Worm (Caenorhabditis elegans): ENCODE data around the gene F46F2.3.
A peak's percentile ranks its signal among the peaks of the same experiment; 100 is the strongest.

DNA sequence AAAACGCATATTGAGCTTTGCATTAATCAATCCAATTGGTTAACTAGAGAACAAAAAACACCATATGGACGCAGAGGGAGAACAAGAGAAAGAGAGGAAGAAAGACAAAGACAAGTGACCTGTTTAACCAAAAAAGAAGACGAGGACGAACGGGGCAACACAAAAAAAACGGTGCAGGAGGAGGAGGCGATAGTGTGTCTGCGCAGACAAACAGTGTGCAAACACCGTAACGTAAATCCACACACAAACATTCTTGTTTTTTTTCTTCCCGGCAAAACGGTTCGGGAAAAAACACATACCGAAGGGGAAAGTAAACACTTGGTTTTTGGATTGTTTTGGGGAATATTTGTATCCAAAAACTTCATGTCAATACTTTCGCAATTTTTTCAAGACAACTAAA is 13.5 kb downstream of the F46F2.3 start:
- no peak for TF ChIP-seq ztf-29 (GFP tag; IDR thresholded peaks at IDR 0.05)
- TF ChIP-seq ref-1 (GFP tag; conservative IDR thresholded peaks at IDR 0.05) = no peak
- peak; percentile 53; the same call in 1 of the 2 replicates for TF ChIP-seq flt-1 (GFP tag; IDR thresholded peaks at IDR 0.05)
- TF ChIP-seq cog-1 (tag; optimal IDR thresholded peaks at IDR 0.05) = no peak
- TF ChIP-seq ztf-23 (GFP tag; IDR thresholded peaks at IDR 0.05) = no peak
- no peak for TF ChIP-seq klf-2 (GFP tag; conservative IDR thresholded peaks at IDR 0.05)
